Worm (Caenorhabditis elegans): Measurements from ENCODE around the gene pcp-5.

DNA sequence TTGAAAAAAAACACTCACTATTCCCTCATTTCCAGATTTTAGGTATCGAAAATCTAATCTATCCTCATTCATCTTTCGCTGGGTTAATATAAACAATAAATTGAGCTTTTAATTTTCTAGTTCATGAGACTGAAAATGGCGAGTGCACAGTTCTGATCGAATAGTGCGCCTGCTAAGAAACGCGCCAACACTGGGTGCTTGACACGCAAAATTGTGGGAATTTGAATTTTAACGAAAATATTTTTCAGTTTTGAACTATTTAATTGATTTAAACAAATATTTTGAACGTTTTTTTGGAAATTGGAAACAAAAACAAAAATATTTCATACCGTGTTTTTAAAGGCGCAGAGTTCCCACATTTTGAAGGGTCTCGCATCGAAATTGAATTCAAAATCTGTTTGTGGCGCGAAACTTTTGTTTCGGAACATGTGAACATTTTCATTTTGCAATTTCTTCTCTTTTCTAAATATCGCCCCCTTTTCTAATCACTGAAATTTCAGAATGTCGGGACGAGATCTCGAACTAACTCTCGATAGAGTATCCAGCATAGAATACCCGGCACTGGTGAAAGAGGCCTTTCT, 21.2 kb upstream of the pcp-5 start, which contains the start of the genes C29E4.13 and npp-15:
- peak; percentile 53 for TF ChIP-seq W03F9.2 (tag; optimal IDR thresholded peaks at IDR 0.05)
- no peak for TF ChIP-seq dao-5 (tag; optimal IDR thresholded peaks at IDR 0.05)
- TF ChIP-seq him-1 (tag; optimal IDR thresholded peaks at IDR 0.05) = no peak
